Worm (Caenorhabditis elegans) whole organism, L4 larva: ENCODE results near the gene W08F4.10.

Source experiments
- ceh-44 ChIP-seq: fragments of 200-800 bp; sonication (Bioruptor generic); IDR thresholded peaks from 2 replicates; pipeline ENCODE4 v1.3.6; 2022; ENCODE audit warnings: missing genetic modification reagents, missing genetic modification characterization, missing compliant biosample characterization
- saeg-2 ChIP-seq: fragments of 200-800 bp; sonication (Bioruptor generic); IDR thresholded peaks from 2 replicates; pipeline ENCODE4 v1.3.6; 2022; ENCODE audit warnings: missing genetic modification reagents, missing genetic modification characterization, missing compliant biosample characterization
- zag-1 ChIP-seq: fragments of 150-350 bp; optimal IDR thresholded peaks from 2 replicates; lab custom pipeline; 2014; ENCODE audit warnings: missing biosample characterization, missing genetic modification characterization

- TF ChIP-seq zag-1 (tag; lab: Kevin White, UChicago) (no peak), saeg-2 (GFP tag; lab: Robert Waterston, UW) (no peak), ceh-44 (GFP tag; lab: Robert Waterston, UW) (no peak)
These were observed 35.6 kb downstream of the W08F4.10 start for ce11 chrII:555371-555770.
